Fruit fly (Drosophila melanogaster) whole organism, embryonic: ENCODE data around the gene CG44006.

Experiments
- Abd-B ChIP-seq: fragments of 200-800 bp; sonication (Bioruptor generic); optimal IDR thresholded peaks from 2 replicates; lab custom pipeline; 2018; ENCODE audit warnings: missing biosample characterization, mild to moderate bottlenecking, missing genetic modification characterization, moderate library complexity
- B-H1 ChIP-seq: fragments of 200-800 bp; sonication (Bioruptor generic); IDR thresholded peaks from 3 replicates; pipeline ENCODE4 v1.3.6; 2022; ENCODE audit warnings: missing biosample characterization, missing genetic modification characterization
- BEAF-32 ChIP-seq: fragments of 200-800 bp; sonication (Bioruptor generic); optimal IDR thresholded peaks from 3 replicates; lab custom pipeline; 2017; ENCODE audit warnings: missing biosample characterization, missing genetic modification characterization, mild to moderate bottlenecking, moderate library complexity, missing genetic modification reagents
- CG1024 ChIP-seq: fragments of 200-800 bp; sonication (Bioruptor generic); IDR thresholded peaks from 2 replicates; pipeline ENCODE4 v1.3.6; 2022; ENCODE audit warnings: missing biosample characterization, missing genetic modification characterization
- CG10462 ChIP-seq: fragments of 200-800 bp; sonication (Bioruptor generic); optimal IDR thresholded peaks from 2 replicates; lab custom pipeline; 2016; ENCODE audit warnings: missing biosample characterization, missing genetic modification characterization
- CG10543 ChIP-seq: fragments of 200-800 bp; sonication (Bioruptor generic); optimal IDR thresholded peaks from 3 replicates; lab custom pipeline; 2017; ENCODE audit warnings: missing biosample characterization, mild to moderate bottlenecking, missing genetic modification characterization, moderate library complexity
- CG11093 ChIP-seq: fragments of 200-800 bp; sonication (Bioruptor generic); IDR thresholded peaks from 3 replicates; pipeline ENCODE4 v1.3.6; 2022; ENCODE audit warnings: missing biosample characterization, missing genetic modification characterization
- CG11504 ChIP-seq: fragments of 200-800 bp; sonication (Bioruptor generic); optimal IDR thresholded peaks from 3 replicates; lab custom pipeline; 2019; ENCODE audit warnings: missing biosample characterization, mild to moderate bottlenecking, missing genetic modification characterization, moderate library complexity
- CG12659 ChIP-seq: fragments of 200-800 bp; sonication (Bioruptor generic); optimal IDR thresholded peaks from 3 replicates; lab custom pipeline; 2017; ENCODE audit warnings: mild to moderate bottlenecking, missing biosample characterization, missing genetic modification reagents, missing genetic modification characterization
- CG12769 ChIP-seq: fragments of 200-800 bp; sonication (Bioruptor generic); optimal IDR thresholded peaks from 2 replicates; lab custom pipeline; 2019; ENCODE audit warnings: missing biosample characterization, mild to moderate bottlenecking, missing genetic modification characterization, moderate library complexity
- CG13296 ChIP-seq: fragments of 200-800 bp; sonication (Bioruptor generic); optimal IDR thresholded peaks from 3 replicates; lab custom pipeline; 2018; ENCODE audit warnings: missing biosample characterization, mild to moderate bottlenecking, missing genetic modification characterization
- CG14441 ChIP-seq: fragments of 200-800 bp; sonication (Bioruptor generic); IDR thresholded peaks from 2 replicates; pipeline ENCODE4 v1.3.6; 2022; ENCODE audit warnings: missing biosample characterization, missing genetic modification characterization
- CG15011 ChIP-seq: fragments of 200-800 bp; sonication (Bioruptor generic); optimal IDR thresholded peaks from 3 replicates; lab custom pipeline; 2018; ENCODE audit warnings: missing biosample characterization, mild to moderate bottlenecking, missing genetic modification characterization
- CG1603 ChIP-seq: fragments of 200-800 bp; sonication (Bioruptor generic); optimal IDR thresholded peaks from 2 replicates; lab custom pipeline; 2019; ENCODE audit warnings: missing biosample characterization, mild to moderate bottlenecking, missing genetic modification characterization, moderate library complexity
- CG17328 ChIP-seq: fragments of 200-800 bp; sonication (Bioruptor generic); IDR thresholded peaks from 2 replicates; pipeline ENCODE4 v1.3.6; 2022; ENCODE audit warnings: missing biosample characterization, missing genetic modification characterization
- CG3065 ChIP-seq: fragments of 200-800 bp; sonication (Bioruptor generic); optimal IDR thresholded peaks from 2 replicates; lab custom pipeline; 2016; ENCODE audit warnings: missing biosample characterization, missing genetic modification characterization
- CG3163 ChIP-seq: fragments of 200-800 bp; sonication (Bioruptor generic); optimal IDR thresholded peaks from 3 replicates; lab custom pipeline; 2016; ENCODE audit warnings: missing biosample characterization, missing genetic modification characterization
- CG32772 ChIP-seq: fragments of 200-800 bp; sonication (Bioruptor generic); IDR thresholded peaks from 2 replicates; pipeline ENCODE4 v1.3.6; 2022; ENCODE audit warnings: missing biosample characterization, missing genetic modification characterization
- CG34224 ChIP-seq: fragments of 200-800 bp; sonication (Bioruptor generic); IDR thresholded peaks from 3 replicates; pipeline ENCODE4 v1.3.6; 2022; ENCODE audit warnings: missing biosample characterization, missing genetic modification characterization; ENCODE audit not compliant: partially characterized antibody
- CG4404 ChIP-seq: fragments of 200-800 bp; sonication (Bioruptor generic); IDR thresholded peaks from 2 replicates; pipeline ENCODE4 v1.3.6; 2022; ENCODE audit warnings: missing biosample characterization, missing genetic modification characterization
- CG4820 ChIP-seq: fragments of 200-800 bp; sonication (Bioruptor generic); optimal IDR thresholded peaks from 3 replicates; lab custom pipeline; 2016; ENCODE audit warnings: missing biosample characterization, missing genetic modification characterization
- CG7839 ChIP-seq: fragments of 200-800 bp; sonication (Bioruptor generic); optimal IDR thresholded peaks from 3 replicates; lab custom pipeline; 2018; ENCODE audit warnings: missing biosample characterization, mild to moderate bottlenecking, missing genetic modification characterization, moderate library complexity
- CG7987 ChIP-seq: fragments of 200-800 bp; sonication (Bioruptor generic); optimal IDR thresholded peaks from 2 replicates; lab custom pipeline; 2018; ENCODE audit warnings: missing biosample characterization, mild to moderate bottlenecking, missing genetic modification characterization, moderate library complexity
- CG8290 ChIP-seq, 3 experiments: fragments of 200-800 bp; sonication (Bioruptor generic); optimal IDR thresholded peaks; 2 replicates each; lab custom pipeline; 2016 to 2019; ENCODE audit warnings: missing biosample characterization in 3 of 3, missing genetic modification characterization in 3 of 3, mild to moderate bottlenecking in 2 of 3, moderate library complexity in 1 of 3
- CG9437 ChIP-seq: fragments of 200-800 bp; sonication (Bioruptor generic); optimal IDR thresholded peaks from 2 replicates; lab custom pipeline; 2018; ENCODE audit warnings: missing biosample characterization, mild to moderate bottlenecking, missing genetic modification characterization
- CHES-1-like ChIP-seq: fragments of 200-800 bp; sonication (Bioruptor generic); optimal IDR thresholded peaks from 2 replicates; lab custom pipeline; 2016; ENCODE audit warnings: missing biosample characterization, missing genetic modification characterization
- Dbx ChIP-seq: fragments of 200-800 bp; sonication (Bioruptor generic); IDR thresholded peaks from 3 replicates; pipeline ENCODE4 v1.3.6; 2022; ENCODE audit warnings: missing biosample characterization, missing genetic modification characterization
- Dp ChIP-seq: fragments of 200-800 bp; sonication (Bioruptor generic); optimal IDR thresholded peaks from 2 replicates; lab custom pipeline; 2018; ENCODE audit warnings: missing biosample characterization, mild to moderate bottlenecking, missing genetic modification characterization, moderate library complexity
- Hr51 ChIP-seq, 2 experiments: fragments of 200-800 bp; sonication (Bioruptor generic); optimal IDR thresholded peaks; 2 replicates in 1 of 2; 3 replicates in 1 of 2; lab custom pipeline; 2016 to 2018; ENCODE audit warnings: missing biosample characterization in 2 of 2, missing genetic modification characterization in 2 of 2, mild to moderate bottlenecking in 1 of 2, moderate library complexity in 1 of 2
- Lhr ChIP-seq: fragments of 200-800 bp; sonication (Bioruptor generic); optimal IDR thresholded peaks from 3 replicates; lab custom pipeline; 2017; ENCODE audit warnings: mild to moderate bottlenecking, missing biosample characterization, missing genetic modification reagents, missing genetic modification characterization
- MESR4 ChIP-seq: fragments of 200-800 bp; sonication (Bioruptor generic); optimal IDR thresholded peaks from 2 replicates; lab custom pipeline; 2018; ENCODE audit warnings: missing biosample characterization, mild to moderate bottlenecking, missing genetic modification characterization, moderate library complexity
- NC2β ChIP-seq: fragments of 200-800 bp; sonication (Bioruptor generic); optimal IDR thresholded peaks from 2 replicates; lab custom pipeline; 2016; ENCODE audit warnings: missing biosample characterization, missing genetic modification characterization
- Sin3A ChIP-seq: fragments of >200 bp; optimal IDR thresholded peaks from 2 replicates; lab custom pipeline; 2018
- Trl ChIP-seq, 3 experiments: fragments of >200 bp in 2 of 3; fragments of 200-800 bp in 1 of 3; sonication (Bioruptor generic) in 1 of 3; optimal IDR thresholded peaks; 2 replicates in 1 of 3; 3 replicates in 2 of 3; lab custom pipeline; 2016 to 2017; ENCODE audit warnings: missing biosample characterization in 1 of 3, missing genetic modification characterization in 1 of 3
- cad ChIP-seq: fragments of >200 bp; optimal IDR thresholded peaks from 2 replicates; lab custom pipeline; 2017; ENCODE audit warnings: missing biosample characterization, missing genetic modification characterization
- chinmo ChIP-seq: fragments of 200-800 bp; sonication (Bioruptor generic); IDR thresholded peaks from 4 replicates; pipeline ENCODE4 v1.3.6; 2022; ENCODE audit warnings: missing biosample characterization, missing genetic modification characterization; ENCODE audit not compliant: partially characterized antibody
- cwo ChIP-seq: fragments of 200-800 bp; sonication (Bioruptor generic); optimal IDR thresholded peaks from 3 replicates; lab custom pipeline; 2017; ENCODE audit warnings: missing biosample characterization, missing genetic modification characterization, mild to moderate bottlenecking, moderate library complexity, missing genetic modification reagents
- dm ChIP-seq: fragments of 200-800 bp; sonication (Bioruptor generic); optimal IDR thresholded peaks from 3 replicates; lab custom pipeline; 2016; ENCODE audit warnings: missing biosample characterization, missing genetic modification characterization
- gsb ChIP-seq: fragments of 200-800 bp; sonication (Bioruptor generic); IDR thresholded peaks from 2 replicates; pipeline ENCODE4 v1.3.6; 2022; ENCODE audit warnings: missing biosample characterization, missing genetic modification characterization
- kay ChIP-seq: fragments of 200-800 bp; sonication (Bioruptor generic); optimal IDR thresholded peaks from 2 replicates; lab custom pipeline; 2016; ENCODE audit warnings: missing biosample characterization, missing genetic modification characterization
- maf-S ChIP-seq: fragments of 200-800 bp; sonication (Bioruptor generic); optimal IDR thresholded peaks from 2 replicates; lab custom pipeline; 2016; ENCODE audit warnings: missing biosample characterization, missing genetic modification characterization
- nmo ChIP-seq: fragments of 200-800 bp; sonication (Bioruptor generic); optimal IDR thresholded peaks from 2 replicates; lab custom pipeline; 2018; ENCODE audit warnings: missing biosample characterization, mild to moderate bottlenecking, missing genetic modification characterization, moderate library complexity
- pzg ChIP-seq: fragments of 200-800 bp; sonication (Bioruptor generic); optimal IDR thresholded peaks from 3 replicates; lab custom pipeline; 2018; ENCODE audit warnings: missing biosample characterization, mild to moderate bottlenecking, missing genetic modification characterization, moderate library complexity
- rib ChIP-seq: fragments of 200-800 bp; sonication (Bioruptor generic); IDR thresholded peaks from 2 replicates; pipeline ENCODE4 v1.3.6; 2022; ENCODE audit warnings: missing biosample characterization, missing genetic modification characterization
- row ChIP-seq: fragments of 200-800 bp; sonication (Bioruptor generic); IDR thresholded peaks from 3 replicates; pipeline ENCODE4 v1.3.6; 2022; ENCODE audit warnings: missing biosample characterization, missing genetic modification characterization
- sens-2 ChIP-seq: fragments of 200-800 bp; sonication (Bioruptor generic); IDR thresholded peaks from 2 replicates; pipeline ENCODE4 v1.3.6; 2022; ENCODE audit warnings: missing biosample characterization, missing genetic modification characterization
- sqz ChIP-seq: fragments of 200-800 bp; sonication (Bioruptor generic); optimal IDR thresholded peaks from 3 replicates; lab custom pipeline; 2018; ENCODE audit warnings: missing biosample characterization, mild to moderate bottlenecking, missing genetic modification characterization
- sug ChIP-seq: fragments of 200-800 bp; optimal IDR thresholded peaks from 2 replicates; lab custom pipeline; 2019; ENCODE audit warnings: missing biosample characterization, mild to moderate bottlenecking, missing genetic modification characterization, moderate library complexity
- tio ChIP-seq: fragments of 200-800 bp; sonication (Bioruptor generic); optimal IDR thresholded peaks from 2 replicates; lab custom pipeline; 2017; ENCODE audit warnings: missing biosample characterization, missing genetic modification characterization, inconsistent platforms
- yki ChIP-seq: fragments of >200 bp; optimal IDR thresholded peaks from 3 replicates; lab custom pipeline; 2018

Gene CG44006

DNA sequence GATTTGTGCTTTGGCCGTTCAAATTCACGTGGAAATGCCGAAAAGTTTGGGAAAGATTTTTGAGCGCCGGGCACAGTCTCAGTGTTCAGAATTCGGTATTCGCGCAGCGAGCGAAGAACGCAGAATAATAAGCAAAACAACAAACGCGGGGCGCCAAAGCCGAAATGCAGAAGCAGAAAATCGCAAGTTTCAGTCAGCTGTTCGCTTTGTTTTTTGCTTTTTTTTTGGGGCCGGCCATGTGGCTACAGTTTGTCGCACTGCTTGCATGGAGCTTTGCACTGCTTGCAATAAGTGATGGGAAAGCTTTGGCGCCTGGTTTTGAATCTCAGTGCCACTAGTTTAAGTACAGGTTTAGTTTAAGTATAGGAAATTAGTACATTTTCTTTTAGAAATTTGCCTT is 44.0 kb downstream of the CG44006 start (continued):
- TF ChIP-seq chinmo, result peak; percentile 96
- TF ChIP-seq CG10543 (GFP tag; lab: Kevin White, UChicago), result no peak
- TF ChIP-seq dm (GFP tag; lab: Kevin White, UChicago), result peak; percentile 76
- TF ChIP-seq row (GFP tag; lab: Robert Waterston, UW), result no peak
- no peak for TF ChIP-seq maf-S (GFP tag; lab: Kevin White, UChicago)
- peak; percentile 5 for TF ChIP-seq CG11504 (tag; lab: Kevin White, UChicago)
- peak; percentile 2 for TF ChIP-seq CG7987 (GFP tag; lab: Kevin White, UChicago)
- TF ChIP-seq sens-2 (GFP tag; lab: Robert Waterston, UW), result no peak
- peak; percentile 38; the same call in 1 of the 2 replicates for TF ChIP-seq rib
- TF ChIP-seq gsb (GFP tag; lab: Robert Waterston, UW), result peak; percentile 18; the same call in 1 of the 2 replicates
- TF ChIP-seq CG3163 (GFP tag; lab: Kevin White, UChicago), result no peak
- no peak for TF ChIP-seq CG4820 (GFP tag; lab: Kevin White, UChicago)
- TF ChIP-seq tio (GFP tag; lab: Kevin White, UChicago), result no peak
- TF ChIP-seq Trl (optimal IDR thresholded peaks at IDR 0.05; lab: Kevin White, UChicago), result no peak
- no peak for TF ChIP-seq Trl (GFP tag; optimal IDR thresholded peaks at IDR 0.05; lab: Kevin White, UChicago)
- no peak for TF ChIP-seq CG14441
- TF ChIP-seq CG34224 (GFP tag; lab: Robert Waterston, UW), result peak; percentile 35; the same call in 1 of the 3 replicates
- TF ChIP-seq CG11093 (GFP tag; lab: Robert Waterston, UW), result no peak
- TF ChIP-seq BEAF-32 (GFP tag; lab: Kevin White, UChicago), result peak; percentile 17
- peak; percentile 52; the same call in 1 of the 3 replicates for TF ChIP-seq Dbx
- no peak for TF ChIP-seq cwo
- TF ChIP-seq sug (tag; lab: Kevin White, UChicago), result peak; percentile 39
- no peak for TF ChIP-seq Hr51 (GFP tag; optimal IDR thresholded peaks at IDR 0.05; lab: Kevin White, UChicago)
- no peak for TF ChIP-seq B-H1 (GFP tag; lab: Robert Waterston, UW)
- peak; percentile 7 for TF ChIP-seq CG1603 (tag; lab: Kevin White, UChicago)
- peak; percentile 93 for TF ChIP-seq sqz (GFP tag; lab: Kevin White, UChicago)
- no peak for TF ChIP-seq CG8290 (GFP tag; optimal IDR thresholded peaks at IDR 0.05; lab: Kevin White, UChicago)
- peak in 1 of 2 experiments; percentile 63 for TF ChIP-seq CG8290 (tag; optimal IDR thresholded peaks at IDR 0.05; lab: Kevin White, UChicago)
- TF ChIP-seq Dp (GFP tag; lab: Kevin White, UChicago), result peak; percentile 88
- TF ChIP-seq CG32772, result peak; percentile 26; the same call in 1 of the 2 replicates
- no peak for TF ChIP-seq yki (lab: Kevin White, UChicago)
- TF ChIP-seq pzg (GFP tag; lab: Kevin White, UChicago), result peak; percentile 43
- TF ChIP-seq kay (GFP tag; lab: Kevin White, UChicago), result no peak
- no peak for TF ChIP-seq CG10462
- no peak for TF ChIP-seq CG9437 (GFP tag; lab: Kevin White, UChicago)
- TF ChIP-seq MESR4 (GFP tag; lab: Kevin White, UChicago), result no peak
- no peak for TF ChIP-seq nmo
- TF ChIP-seq CG1024 (GFP tag; lab: Robert Waterston, UW), result no peak
- TF ChIP-seq Abd-B (GFP tag; lab: Kevin White, UChicago), result no peak
- no peak for TF ChIP-seq NC2β (GFP tag; lab: Kevin White, UChicago)
- TF ChIP-seq CG7839 (tag; lab: Kevin White, UChicago), result no peak
- no peak for TF ChIP-seq CG15011 (GFP tag; lab: Kevin White, UChicago)
- peak; percentile 19 for TF ChIP-seq CG12659
- TF ChIP-seq Sin3A (lab: Kevin White, UChicago), result no peak
- TF ChIP-seq CG13296 (GFP tag; lab: Kevin White, UChicago), result no peak
- peak; percentile 35 for TF ChIP-seq CG12769 (tag; lab: Kevin White, UChicago)
- no peak for TF ChIP-seq CG17328 (GFP tag; lab: Robert Waterston, UW)
- no peak for TF ChIP-seq CG3065 (GFP tag; lab: Kevin White, UChicago)
- no peak for TF ChIP-seq CHES-1-like (GFP tag; lab: Kevin White, UChicago)
- no peak for TF ChIP-seq CG4404 (GFP tag; lab: Robert Waterston, UW)
- no peak for TF ChIP-seq cad
- no peak for TF ChIP-seq Lhr
